Worm (Caenorhabditis elegans) whole organism, L4/young adult: ENCODE measurements around the gene grl-25.

ENCODE experiments used
- W03F9.2 ChIP-seq: fragments of 150-350 bp; optimal IDR thresholded peaks from 2 replicates; lab custom pipeline; 2014; ENCODE audit warnings: missing biosample characterization, missing genetic modification characterization
- dao-5 ChIP-seq: sonication (generic microtip); optimal IDR thresholded peaks from 2 replicates; lab custom pipeline; 2016; ENCODE audit warnings: missing genotype, missing genetic modification characterization, moderate library complexity, missing compliant biosample characterization
- him-1 ChIP-seq: sonication (generic microtip); optimal IDR thresholded peaks from 2 replicates; lab custom pipeline; 2016; ENCODE audit warnings: missing genotype, missing genetic modification reagents, missing genetic modification characterization, missing compliant biosample characterization

- TF ChIP-seq W03F9.2 (tag; lab: Kevin White, UChicago) (no peak), him-1 (tag; lab: Kevin White, UChicago) (no peak), dao-5 (tag; lab: Kevin White, UChicago) (no peak)
Measured at ce11 chrIII:8929723-8930122, 32.4 kb upstream of the grl-25 start, which contains the start of gene arrd-15.
